Fruit fly (Drosophila melanogaster) whole organism: ENCODE measurements around the gene nAChRalpha6.

Source experiments
- CG8478 ChIP-seq: fragments of >200 bp; optimal IDR thresholded peaks from 2 replicates; lab custom pipeline; 2018; ENCODE audit warnings: inconsistent platforms
- Dll ChIP-seq: fragments of >200 bp; optimal IDR thresholded peaks from 2 replicates; lab custom pipeline; 2017
- EcR ChIP-seq, 2 experiments: fragments of >200 bp; optimal IDR thresholded peaks; 2 replicates each; lab custom pipeline; 2017; ENCODE audit warnings: missing biosample characterization in 2 of 2, missing genetic modification characterization in 2 of 2, missing genetic modification reagents in 2 of 2
- pan ChIP-seq: fragments of >200 bp; optimal IDR thresholded peaks from 2 replicates; lab custom pipeline; 2017
- psq ChIP-seq: fragments of >200 bp; optimal IDR thresholded peaks from 2 replicates; lab custom pipeline; 2017
- usp ChIP-seq: fragments of >200 bp; optimal IDR thresholded peaks from 2 replicates; lab custom pipeline; 2017; ENCODE audit warnings: missing biosample characterization, missing genetic modification characterization, mixed read lengths

DNA sequence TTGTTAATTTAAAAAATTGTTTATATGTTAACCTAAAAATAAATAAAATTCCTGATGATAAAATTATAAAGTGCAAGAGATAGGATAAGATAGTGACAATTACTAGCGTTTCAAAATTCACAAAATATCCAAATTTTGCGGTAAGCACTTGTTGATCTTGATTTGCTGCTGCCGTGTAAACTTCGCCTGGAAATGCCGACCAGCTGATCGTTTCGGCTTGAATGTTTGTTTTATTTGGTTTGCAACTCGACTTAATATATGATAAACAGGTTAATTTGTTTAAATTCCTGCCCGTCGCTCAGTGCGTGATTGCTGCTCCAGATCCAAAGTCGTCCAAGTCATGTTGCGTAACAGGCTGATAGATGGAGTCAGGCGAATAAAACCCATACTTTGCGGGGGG is 35.4 kb upstream of the nAChRalpha6 start, which contains the start of gene CG4592:
- TF ChIP-seq pan (lab: Kevin White, UChicago) (no peak), CG8478 (no peak), psq (lab: Kevin White, UChicago) (no peak), EcR (GFP tag; optimal IDR thresholded peaks at IDR 0.05; lab: Kevin White, UChicago) (no peak), usp (GFP tag; lab: Kevin White, UChicago) (no peak), Dll (lab: Kevin White, UChicago) (no peak)
